Fruit fly (Drosophila melanogaster): ENCODE measurements around the gene CG17568.

CG17568 gene

dm6 chr2L:19164933-19165813 lies 16.3 kb downstream of the CG17568 start (continued):
- peak; percentile 92 for TF ChIP-seq CG8765 (GFP tag; IDR thresholded peaks at IDR 0.05)
- peak; percentile 84; the same call in 1 of the 2 replicates for TF ChIP-seq ham (GFP tag; IDR thresholded peaks at IDR 0.05)
- TF ChIP-seq BtbVII (GFP tag; optimal IDR thresholded peaks at IDR 0.05): peak; percentile 97
- peak; percentile 97 for TF ChIP-seq tin (GFP tag; optimal IDR thresholded peaks at IDR 0.05)
- TF ChIP-seq sens-2 (GFP tag; IDR thresholded peaks at IDR 0.05): peak; percentile 92
- TF ChIP-seq hth (optimal IDR thresholded peaks at IDR 0.05): no peak
- TF ChIP-seq rib (GFP tag; IDR thresholded peaks at IDR 0.05): peak; percentile 92
- peak; percentile 96 for TF ChIP-seq CG12071 (GFP tag; optimal IDR thresholded peaks at IDR 0.05)
- peak; percentile 98 for TF ChIP-seq dysf (GFP tag; IDR thresholded peaks at IDR 0.05)
- peak in 1 of 3 experiments; percentile 92 for TF ChIP-seq Stat92E (GFP tag; optimal IDR thresholded peaks at IDR 0.05)
- peak; percentile 96 for TF ChIP-seq CG12299 (tag; optimal IDR thresholded peaks at IDR 0.05)
- TF ChIP-seq pita (GFP tag; optimal IDR thresholded peaks at IDR 0.05): no peak
- peak; percentile 88 for TF ChIP-seq tx (GFP tag; optimal IDR thresholded peaks at IDR 0.05)
- peak; percentile 98 for TF ChIP-seq Fer1 (GFP tag; optimal IDR thresholded peaks at IDR 0.05)
- peak; percentile 85 for TF ChIP-seq Lhr (GFP tag; optimal IDR thresholded peaks at IDR 0.05)
- peak; percentile 94 for TF ChIP-seq danr (GFP tag; IDR thresholded peaks at IDR 0.05)
- TF ChIP-seq sna (GFP tag; IDR thresholded peaks at IDR 0.05; ENCODE audit: partially characterized antibody): 0 out of 2 replicates have a peak, but pooled peaks have one; percentile 18
- TF ChIP-seq Awh (GFP tag; IDR thresholded peaks at IDR 0.05): peak; percentile 98
- peak; percentile 99 for TF ChIP-seq CG34422 (GFP tag; IDR thresholded peaks at IDR 0.05)
- TF ChIP-seq run (tag; optimal IDR thresholded peaks at IDR 0.05): peak; percentile 95
- TF ChIP-seq CG7556 (GFP tag; optimal IDR thresholded peaks at IDR 0.05): peak; percentile 96
- TF ChIP-seq Neu2 (GFP tag; optimal IDR thresholded peaks at IDR 0.05; ENCODE audit: borderline replicate concordance): peak; percentile 83
- TF ChIP-seq CG4854 (GFP tag; optimal IDR thresholded peaks at IDR 0.05): peak; percentile 91
- peak; percentile 67 for TF ChIP-seq Dip2 (GFP tag; IDR thresholded peaks at IDR 0.05)
- no peak for TF ChIP-seq fru (optimal IDR thresholded peaks at IDR 0.05)
- peak; percentile 96 for TF ChIP-seq gsb (GFP tag; IDR thresholded peaks at IDR 0.05)
- peak; percentile 82 to 95 for TF ChIP-seq Trl (optimal IDR thresholded peaks at IDR 0.05)
- TF ChIP-seq Trl (GFP tag; optimal IDR thresholded peaks at IDR 0.05): peak; percentile 97
- TF ChIP-seq Jarid2 (GFP tag; optimal IDR thresholded peaks at IDR 0.05): peak; percentile 82
- peak; percentile 94 for TF ChIP-seq CG1792 (GFP tag; optimal IDR thresholded peaks at IDR 0.05)
- TF ChIP-seq dm (GFP tag; optimal IDR thresholded peaks at IDR 0.05): peak; percentile 87
- peak; percentile 11 for TF ChIP-seq BEAF-32 (GFP tag; optimal IDR thresholded peaks at IDR 0.05)
- peak; percentile 84 for TF ChIP-seq tup (GFP tag; optimal IDR thresholded peaks at IDR 0.05)
- TF ChIP-seq Rx (GFP tag; IDR thresholded peaks at IDR 0.05): peak; percentile 95
- TF ChIP-seq bbx (GFP tag; IDR thresholded peaks at IDR 0.05; ENCODE audit: partially characterized antibody): 0 out of 2 replicates have a peak, but pooled peaks have one; percentile 8
- peak; percentile 98 for TF ChIP-seq oc (tag; optimal IDR thresholded peaks at IDR 0.05)
- peak; percentile 95 for TF ChIP-seq CG15269 (tag; optimal IDR thresholded peaks at IDR 0.05)
- TF ChIP-seq Drgx (GFP tag; IDR thresholded peaks at IDR 0.05): peak; percentile 98
- TF ChIP-seq Mes4 (GFP tag; optimal IDR thresholded peaks at IDR 0.05): peak; percentile 94
- TF ChIP-seq seq (GFP tag; IDR thresholded peaks at IDR 0.05): peak; percentile 97
- TF ChIP-seq Taf1 (GFP tag; IDR thresholded peaks at IDR 0.05): peak; percentile 93
- TF ChIP-seq CG7745 (tag; optimal IDR thresholded peaks at IDR 0.05): peak; percentile 76
- TF ChIP-seq dmrt99B (tag; optimal IDR thresholded peaks at IDR 0.05): peak; percentile 99
- TF ChIP-seq CG6175 (GFP tag; IDR thresholded peaks at IDR 0.05): peak; percentile 95
- TF ChIP-seq Sin3A (optimal IDR thresholded peaks at IDR 0.05): no peak
- peak; percentile 97 for TF ChIP-seq otp (GFP tag; IDR thresholded peaks at IDR 0.05)
- peak; percentile 92 for TF ChIP-seq CG9215 (GFP tag; IDR thresholded peaks at IDR 0.05)
- TF ChIP-seq bigmax (GFP tag; optimal IDR thresholded peaks at IDR 0.05): peak; percentile 57
- TF ChIP-seq CG12236 (GFP tag; optimal IDR thresholded peaks at IDR 0.05): peak; percentile 81
- TF ChIP-seq Kr (GFP tag; optimal IDR thresholded peaks at IDR 0.05): no peak
